Worm (Caenorhabditis elegans) whole organism, early embryonic: ENCODE measurements around the gene Y40B10A.11.

Experiments
- B0310.2 ChIP-seq: sonication (generic microtip); optimal IDR thresholded peaks from 2 replicates; lab custom pipeline; 2016; ENCODE audit warnings: mild to moderate bottlenecking, missing genetic modification characterization, missing compliant biosample characterization
- ama-1 ChIP-seq: fragments of 150-350 bp; optimal IDR thresholded peaks from 2 replicates; lab custom pipeline; 2014
- scrt-1 ChIP-seq: fragments of 200-800 bp; sonication (Bioruptor generic); IDR thresholded peaks from 2 replicates; pipeline ENCODE4 v1.3.6; 2022; ENCODE audit warnings: missing genetic modification characterization, missing compliant biosample characterization
- sea-1 ChIP-seq: fragments of 200-800 bp; sonication (Bioruptor generic); conservative IDR thresholded peaks from 2 replicates; pipeline ENCODE4 v1.3.6; 2022; ENCODE audit warnings: missing genetic modification characterization, missing compliant biosample characterization
- tbx-11 ChIP-seq: fragments of 200-800 bp; sonication (Bioruptor generic); IDR thresholded peaks from 2 replicates; pipeline ENCODE4 v1.3.6; 2022; ENCODE audit warnings: missing genetic modification characterization, missing compliant biosample characterization

ce11 chrV:2095204-2095603 lies 43.8 kb upstream of the Y40B10A.11 start, which contains the start of gene F36F12.2:
- TF ChIP-seq ama-1 (lab: Kevin White, UChicago) (no peak), B0310.2 (tag; lab: Kevin White, UChicago) (no peak), sea-1 (GFP tag; lab: Robert Waterston, UW) (no peak), scrt-1 (GFP tag; lab: Robert Waterston, UW) (no peak), tbx-11 (GFP tag; lab: Robert Waterston, UW) (no peak)
